Worm (Caenorhabditis elegans) whole organism, young adult: ENCODE measurements around the gene sri-34.

Source experiments
- D2030.7 ChIP-seq: fragments of 200-800 bp; sonication (Bioruptor generic); IDR thresholded peaks from 2 replicates; pipeline ENCODE4 v1.3.6; 2022; ENCODE audit warnings: missing genetic modification reagents, missing genetic modification characterization, missing compliant biosample characterization
- F23B12.7 ChIP-seq: sonication (generic microtip); optimal IDR thresholded peaks from 2 replicates; lab custom pipeline; 2017; ENCODE audit warnings: missing genetic modification characterization, mild to moderate bottlenecking, missing compliant biosample characterization, antibody characterized with exemption, moderate library complexity; ENCODE audit not compliant: insufficient read depth
- bed-1 ChIP-seq: fragments of 200-800 bp; sonication (Bioruptor generic); IDR thresholded peaks from 2 replicates; pipeline ENCODE4 v1.3.6; 2022; ENCODE audit warnings: missing genetic modification reagents, missing genetic modification characterization, missing compliant biosample characterization
- ceh-40 ChIP-seq: fragments of 200-800 bp; sonication (Bioruptor generic); IDR thresholded peaks from 2 replicates; pipeline ENCODE4 v1.3.6; 2022; ENCODE audit warnings: missing genetic modification characterization, missing compliant biosample characterization
- fkh-3 ChIP-seq: sonication (generic microtip); optimal IDR thresholded peaks from 2 replicates; lab custom pipeline; 2016; ENCODE audit warnings: mild to moderate bottlenecking, missing genetic modification characterization, missing compliant biosample characterization
- mel-28 ChIP-seq: sonication (generic microtip); optimal IDR thresholded peaks from 2 replicates; lab custom pipeline; 2016; ENCODE audit warnings: borderline replicate concordance, mild to moderate bottlenecking, missing genetic modification characterization, missing compliant biosample characterization
- pha-4 ChIP-seq: fragments of 150-350 bp; sonication (generic microtip); optimal IDR thresholded peaks from 2 replicates; lab custom pipeline; 2014; ENCODE audit warnings: missing biosample characterization, missing genetic modification reagents, missing genetic modification characterization
- unc-62 ChIP-seq: fragments of 150-350 bp; optimal IDR thresholded peaks from 2 replicates; lab custom pipeline; 2014; ENCODE audit warnings: missing biosample characterization, missing genetic modification reagents, missing genetic modification characterization
- zim-3 ChIP-seq: sonication (generic microtip); optimal IDR thresholded peaks from 2 replicates; lab custom pipeline; 2017; ENCODE audit warnings: mild to moderate bottlenecking, missing genetic modification characterization, moderate library complexity, missing compliant biosample characterization
- ztf-6 ChIP-seq: fragments of 200-800 bp; sonication (Bioruptor generic); IDR thresholded peaks from 2 replicates; pipeline ENCODE4 v1.3.6; 2022; ENCODE audit warnings: missing genetic modification reagents, missing genetic modification characterization, missing compliant biosample characterization

DNA sequence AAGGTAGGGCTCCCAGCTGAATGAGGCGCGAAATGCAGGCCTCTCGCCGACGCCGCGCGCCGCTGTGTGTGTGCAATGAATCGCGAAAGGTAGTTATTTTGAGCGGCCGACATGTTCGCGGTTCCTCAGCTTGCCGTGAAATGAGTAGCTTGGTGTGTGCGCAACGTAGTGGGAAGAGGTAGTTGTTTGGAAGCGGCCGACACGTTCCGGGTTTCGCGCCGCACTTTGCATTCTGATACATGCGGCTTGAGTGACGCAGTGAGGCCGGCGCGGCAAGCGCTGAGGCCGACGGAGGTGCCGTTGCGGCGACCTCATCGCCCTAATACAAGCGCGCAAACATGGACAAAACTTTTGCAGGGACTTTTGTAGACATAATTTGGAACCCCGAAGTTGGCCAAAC lies 36.9 kb upstream of the sri-34 start:
- TF ChIP-seq pha-4 (tag; lab: Kevin White, UChicago) (no peak), fkh-3 (tag; lab: Kevin White, UChicago) (no peak), F23B12.7 (tag; lab: Kevin White, UChicago) (no peak), bed-1 (no peak), D2030.7 (GFP tag; lab: Robert Waterston, UW) (no peak), mel-28 (tag; lab: Kevin White, UChicago) (no peak), zim-3 (tag; lab: Kevin White, UChicago) (no peak), ztf-6 (GFP tag; lab: Robert Waterston, UW) (no peak), ceh-40 (GFP tag; lab: Robert Waterston, UW) (no peak), unc-62 (GFP tag; lab: Kevin White, UChicago) (no peak)
